Worm (Caenorhabditis elegans): ENCODE results near the gene dop-1.

DNA sequence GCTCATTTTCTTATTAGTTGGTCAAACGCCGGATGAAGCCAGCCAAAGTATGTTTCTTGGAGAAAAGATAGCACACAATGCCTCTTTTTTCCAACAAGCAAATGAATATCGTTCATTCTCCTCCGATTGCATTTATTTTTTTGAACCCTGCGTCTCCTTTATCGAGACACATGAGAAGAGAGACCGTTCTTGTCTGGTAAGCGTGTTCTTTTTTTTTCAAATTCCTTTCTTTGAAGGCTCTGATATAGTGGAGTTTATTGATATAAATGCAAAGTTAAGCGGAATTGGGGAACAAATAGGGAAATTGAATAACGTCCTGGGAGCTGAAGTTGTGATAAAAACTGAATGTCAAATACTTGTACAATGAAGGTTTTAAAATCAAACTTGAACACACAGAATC is 56.1 kb downstream of the dop-1 start, which contains the start of gene F14H12.7:
- no peak for TF ChIP-seq mab-5 (tag; optimal IDR thresholded peaks at IDR 0.05)
- no peak for TF ChIP-seq elt-1 (tag; optimal IDR thresholded peaks at IDR 0.05; ENCODE audit: borderline replicate concordance, insufficient read depth)
- TF ChIP-seq lin-32 (GFP tag; optimal IDR thresholded peaks at IDR 0.05) = no peak
- no peak for TF ChIP-seq pha-4 (tag; optimal IDR thresholded peaks at IDR 0.05)
- no peak for TF ChIP-seq elt-3 (tag; optimal IDR thresholded peaks at IDR 0.05)
- TF ChIP-seq M03D4.4 (tag; optimal IDR thresholded peaks at IDR 0.05) = no peak
- TF ChIP-seq nhr-28 (tag; optimal IDR thresholded peaks at IDR 0.05) = no peak
- TF ChIP-seq ztf-11 (tag; optimal IDR thresholded peaks at IDR 0.05) = no peak
- no peak for TF ChIP-seq lsy-2 (tag; optimal IDR thresholded peaks at IDR 0.05)
- TF ChIP-seq blmp-1 (tag; optimal IDR thresholded peaks at IDR 0.05) = no peak
- no peak for TF ChIP-seq nhr-237 (tag; optimal IDR thresholded peaks at IDR 0.05)
- no peak for TF ChIP-seq mls-2 (tag; optimal IDR thresholded peaks at IDR 0.05)
- TF ChIP-seq nhr-76 (tag; optimal IDR thresholded peaks at IDR 0.05) = no peak
